Worm (Caenorhabditis elegans) whole organism, L1 larva: ENCODE results near the gene aex-4.

Experiments used
- blmp-1 ChIP-seq: fragments of 150-350 bp; optimal IDR thresholded peaks from 2 replicates; lab custom pipeline; 2014; ENCODE audit warnings: missing biosample characterization, missing genetic modification characterization
- ceh-63 ChIP-seq: fragments of 200-800 bp; sonication (Bioruptor generic); optimal IDR thresholded peaks from 2 replicates; lab custom pipeline; 2018; ENCODE audit warnings: mild to moderate bottlenecking, missing genetic modification characterization, missing compliant biosample characterization
- ceh-82 ChIP-seq, 3 experiments: fragments of 150-350 bp in 1 of 3; sonication (generic microtip) in 2 of 3; optimal IDR thresholded peaks; 2 replicates each; lab custom pipeline; 2014 to 2017; ENCODE audit warnings: missing biosample characterization in 3 of 3, missing genetic modification characterization in 3 of 3
- ceh-88 ChIP-seq: fragments of 200-800 bp; sonication (Bioruptor generic); IDR thresholded peaks from 2 replicates; pipeline ENCODE4 v1.3.6; 2022; ENCODE audit warnings: missing genetic modification characterization, missing compliant biosample characterization
- ceh-90 ChIP-seq: sonication (generic microtip); optimal IDR thresholded peaks from 2 replicates; lab custom pipeline; 2016; ENCODE audit warnings: missing genetic modification characterization, missing compliant biosample characterization
- dpl-1 ChIP-seq, 3 experiments: fragments of 150-350 bp in 2 of 3; sonication (generic microtip) in 1 of 3; optimal IDR thresholded peaks; 2 replicates each; lab custom pipeline; 2014 to 2017; ENCODE audit warnings: missing biosample characterization in 3 of 3, missing genetic modification characterization in 3 of 3, missing genetic modification reagents in 3 of 3
- efl-1 ChIP-seq, 4 experiments: fragments of 150-350 bp; optimal IDR thresholded peaks in 3 of 4; peaks in 1 of 4; 1 replicate in 1 of 4; 2 replicates in 3 of 4; lab custom pipeline; 2014; ENCODE audit warnings: missing biosample characterization in 2 of 4, missing genetic modification characterization in 2 of 4, missing genetic modification reagents in 2 of 4
- fkh-4 ChIP-seq: sonication (generic microtip); optimal IDR thresholded peaks from 2 replicates; lab custom pipeline; 2016; ENCODE audit warnings: missing compliant biosample characterization, missing genetic modification characterization, borderline replicate concordance
- jun-1 ChIP-seq: fragments of 150-350 bp; optimal IDR thresholded peaks from 2 replicates; lab custom pipeline; 2014; ENCODE audit warnings: missing biosample characterization, missing genetic modification reagents, missing genetic modification characterization
- lin-14 ChIP-seq: fragments of 200-800 bp; sonication (Bioruptor generic); optimal IDR thresholded peaks from 2 replicates; lab custom pipeline; 2018; ENCODE audit warnings: mild to moderate bottlenecking, missing genetic modification characterization, moderate library complexity, missing compliant biosample characterization
- lin-39 ChIP-seq: fragments of 150-350 bp; optimal IDR thresholded peaks from 2 replicates; lab custom pipeline; 2014; ENCODE audit warnings: missing biosample characterization, missing genetic modification reagents, missing genetic modification characterization
- lsy-2 ChIP-seq, 2 experiments: fragments of 150-350 bp; optimal IDR thresholded peaks; 2 replicates each; lab custom pipeline; 2014; ENCODE audit warnings: missing biosample characterization in 2 of 2, missing genetic modification characterization in 2 of 2
- nhr-12 ChIP-seq: sonication (generic microtip); optimal IDR thresholded peaks from 2 replicates; lab custom pipeline; 2017; ENCODE audit warnings: missing biosample characterization, missing genetic modification characterization
- nhr-19 ChIP-seq: fragments of 200-800 bp; sonication (Bioruptor generic); conservative IDR thresholded peaks from 2 replicates; pipeline ENCODE4 v1.3.6; 2022; ENCODE audit warnings: missing genetic modification characterization, missing compliant biosample characterization
- nhr-28 ChIP-seq: fragments of 150-350 bp; optimal IDR thresholded peaks from 2 replicates; lab custom pipeline; 2014; ENCODE audit warnings: missing biosample characterization, missing genetic modification characterization
- nhr-76 ChIP-seq: sonication (generic microtip); optimal IDR thresholded peaks from 2 replicates; lab custom pipeline; 2017; ENCODE audit warnings: missing biosample characterization, missing genetic modification characterization
- pag-3 ChIP-seq: sonication (generic microtip); optimal IDR thresholded peaks from 2 replicates; lab custom pipeline; 2017; ENCODE audit warnings: missing genetic modification characterization, mild to moderate bottlenecking, missing compliant biosample characterization, antibody characterized with exemption, borderline replicate concordance; ENCODE audit not compliant: insufficient read depth
- tlp-1 ChIP-seq: fragments of 150-350 bp; optimal IDR thresholded peaks from 2 replicates; lab custom pipeline; 2014; ENCODE audit warnings: missing biosample characterization, missing genetic modification characterization
- unc-86 ChIP-seq: sonication (generic microtip); optimal IDR thresholded peaks from 2 replicates; lab custom pipeline; 2016; ENCODE audit warnings: missing genetic modification characterization, missing compliant biosample characterization
- xbp-1 ChIP-seq: sonication (generic microtip); optimal IDR thresholded peaks from 2 replicates; lab custom pipeline; 2016; ENCODE audit warnings: missing genetic modification characterization, missing compliant biosample characterization

aex-4 gene

DNA sequence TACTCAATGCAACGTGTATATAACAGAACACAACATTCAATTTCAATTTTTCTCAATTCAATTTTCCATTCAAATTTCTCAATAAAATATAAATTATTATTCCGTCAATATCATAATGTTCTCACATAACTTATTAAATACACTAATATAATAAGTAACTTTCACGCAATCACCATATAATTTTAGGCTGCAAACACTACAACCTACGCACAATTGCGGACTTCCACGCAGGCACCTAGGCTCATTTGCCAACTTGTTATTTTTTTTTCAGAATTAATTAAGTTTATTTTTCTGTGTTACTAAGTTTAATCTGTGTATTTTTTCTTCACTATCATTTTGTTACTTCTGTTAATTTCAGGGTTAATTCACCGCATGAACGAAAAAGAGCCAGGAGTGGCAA lies 43.3 kb downstream of the aex-4 start, which contains the start of gene F47B7.2 (continued):
- TF ChIP-seq nhr-19 (GFP tag; lab: Robert Waterston, UW) (no peak), ceh-88 (GFP tag; lab: Robert Waterston, UW) (no peak), pag-3 (tag; lab: Kevin White, UChicago) (no peak), nhr-28 (no peak), xbp-1 (tag; lab: Kevin White, UChicago) (peak; percentile 54), lin-39 (tag; lab: Kevin White, UChicago) (no peak)

- TF ChIP-seq tlp-1 (tag; lab: Kevin White, UChicago), result no peak
- TF ChIP-seq ceh-90, result no peak
- TF ChIP-seq dpl-1 (GFP tag; optimal IDR thresholded peaks at IDR 0.05; lab: Kevin White, UChicago), result no peak
- no peak for TF ChIP-seq nhr-76 (tag; lab: Kevin White, UChicago)
- no peak for TF ChIP-seq lsy-2 (tag; optimal IDR thresholded peaks at IDR 0.05; lab: Kevin White, UChicago)
- peak; percentile 95 for TF ChIP-seq blmp-1 (tag; lab: Kevin White, UChicago)
- no peak for TF ChIP-seq unc-86 (tag; lab: Kevin White, UChicago)
- TF ChIP-seq ceh-82 (tag; optimal IDR thresholded peaks at IDR 0.05; lab: Kevin White, UChicago), result no peak
- peak; percentile 18 for TF ChIP-seq lin-14
- TF ChIP-seq efl-1 (optimal IDR thresholded peaks at IDR 0.05; lab: Kevin White, UChicago), result no peak
- peak in 1 of 2 experiments; percentile 83 for TF ChIP-seq efl-1 (GFP tag; optimal IDR thresholded peaks at IDR 0.05 in 1 of 2; lab: Kevin White, UChicago)
- TF ChIP-seq fkh-4 (tag; lab: Kevin White, UChicago), result no peak
Measured at ce11 chrX:3773233-3773632, 44.2 kb downstream of the aex-4 start.

- TF ChIP-seq ceh-63 (GFP tag; lab: Kevin White, UChicago), result no peak
- no peak for TF ChIP-seq jun-1 (tag; lab: Kevin White, UChicago)
- TF ChIP-seq nhr-12 (tag; lab: Kevin White, UChicago), result no peak
- no peak for TF ChIP-seq blmp-1 (tag; lab: Kevin White, UChicago)
- peak; percentile 3 for TF ChIP-seq lin-14
Measured at ce11 chrX:3781040-3781439, 52.0 kb downstream of the aex-4 start, which contains the start of gene marg-1. Gene marg-1, minus strand, starts transcription at chrX:3781140.
